Fruit fly (Drosophila melanogaster): Measurements from ENCODE around the gene CG14218.

DNA sequence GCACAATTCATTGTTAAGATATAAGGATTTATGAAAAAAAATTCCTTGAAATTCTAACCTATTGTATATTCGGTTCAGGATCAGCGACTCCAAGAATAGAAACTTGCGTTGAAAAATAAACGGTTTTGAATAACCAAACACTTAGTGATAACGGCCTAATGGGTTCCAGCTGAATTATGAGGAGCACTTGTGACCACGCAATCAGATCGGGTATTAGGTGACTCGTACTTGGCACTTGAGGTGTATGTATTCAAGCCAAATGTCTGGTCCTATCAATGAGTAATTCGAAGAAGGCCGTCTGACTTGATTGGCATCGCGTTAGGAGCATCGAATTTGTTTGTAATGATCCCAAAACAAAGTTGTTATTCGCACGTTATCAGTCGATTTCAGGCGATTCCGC is 8.8 kb upstream of the CG14218 start:
- TF ChIP-seq CTCF (optimal IDR thresholded peaks at IDR 0.05): no peak
- TF ChIP-seq CG8478 (optimal IDR thresholded peaks at IDR 0.05): no peak
